Worm (Caenorhabditis elegans): ENCODE data around the gene his-1.

- TF ChIP-seq F37B4.10 (GFP tag; IDR thresholded peaks at IDR 0.05), result no peak
- no peak for TF ChIP-seq F57C9.4 (tag; optimal IDR thresholded peaks at IDR 0.05)
- no peak for TF ChIP-seq nfya-1 (tag; optimal IDR thresholded peaks at IDR 0.05; ENCODE audit: borderline replicate concordance, insufficient read depth)
- TF ChIP-seq let-526 (GFP tag; IDR thresholded peaks at IDR 0.05), result no peak
- TF ChIP-seq unc-62 (GFP tag; optimal IDR thresholded peaks at IDR 0.05), result no peak
- no peak for TF ChIP-seq madf-10 (tag; optimal IDR thresholded peaks at IDR 0.05)
- no peak for TF ChIP-seq ZK185.1 (tag; optimal IDR thresholded peaks at IDR 0.05; ENCODE audit: poor library complexity, severe bottlenecking)
- TF ChIP-seq attf-3 (GFP tag; conservative IDR thresholded peaks at IDR 0.05), result no peak
- TF ChIP-seq hrde-1 (tag; optimal IDR thresholded peaks at IDR 0.05; ENCODE audit: borderline replicate concordance), result no peak
- no peak for TF ChIP-seq nhr-80 (tag; optimal IDR thresholded peaks at IDR 0.05)
- TF ChIP-seq ztf-6 (GFP tag; IDR thresholded peaks at IDR 0.05), result no peak
- TF ChIP-seq nfya-2 (GFP tag; IDR thresholded peaks at IDR 0.05), result no peak
- TF ChIP-seq ztf-28 (GFP tag; IDR thresholded peaks at IDR 0.05), result no peak
Measured at ce11 chrV:16062788-16063187, 20.5 kb downstream of the his-1 start, which contains the start of gene F14H3.14.

Data from whole organism, young adult.